Worm (Caenorhabditis elegans) whole organism, early embryonic: Measurements from ENCODE around the gene tbx-40.

ENCODE experiments used
- ama-1 ChIP-seq: fragments of 150-350 bp; optimal IDR thresholded peaks from 2 replicates; lab custom pipeline; 2014
- hnd-1 ChIP-seq: sonication (generic microtip); optimal IDR thresholded peaks from 2 replicates; lab custom pipeline; 2016; ENCODE audit warnings: missing genetic modification characterization, missing compliant biosample characterization
- scrt-1 ChIP-seq: fragments of 200-800 bp; sonication (Bioruptor generic); IDR thresholded peaks from 2 replicates; pipeline ENCODE4 v1.3.6; 2022; ENCODE audit warnings: missing genetic modification characterization, missing compliant biosample characterization
- sea-1 ChIP-seq: fragments of 200-800 bp; sonication (Bioruptor generic); conservative IDR thresholded peaks from 2 replicates; pipeline ENCODE4 v1.3.6; 2022; ENCODE audit warnings: missing genetic modification characterization, missing compliant biosample characterization

ce11 chrIV:15361244-15361643 lies 33.3 kb upstream of the tbx-40 start, which contains the start of gene cpna-4:
- TF ChIP-seq hnd-1 (tag; lab: Kevin White, UChicago): no peak
- TF ChIP-seq ama-1 (lab: Kevin White, UChicago): no peak
- no peak for TF ChIP-seq sea-1 (GFP tag; lab: Robert Waterston, UW)
- TF ChIP-seq scrt-1: no peak
